Worm (Caenorhabditis elegans) whole organism, L4 larva: ENCODE results near the gene F09E10.5.

ENCODE experiments used
- daf-8 ChIP-seq: fragments of 200-800 bp; sonication (Bioruptor generic); IDR thresholded peaks from 2 replicates; pipeline ENCODE4 v1.3.6; 2022; ENCODE audit warnings: missing genetic modification characterization, missing compliant biosample characterization
- duxl-1 ChIP-seq: sonication (generic microtip); optimal IDR thresholded peaks from 2 replicates; lab custom pipeline; 2016; ENCODE audit warnings: mild to moderate bottlenecking, missing genetic modification characterization, moderate library complexity, missing compliant biosample characterization; ENCODE audit not compliant: poor library complexity
- dve-1 ChIP-seq: sonication (generic microtip); optimal IDR thresholded peaks from 2 replicates; lab custom pipeline; 2017; ENCODE audit warnings: antibody characterized with exemption, mild to moderate bottlenecking, missing genetic modification characterization, missing compliant biosample characterization; ENCODE audit not compliant: insufficient read depth
- php-3 ChIP-seq: fragments of 200-800 bp; sonication (Bioruptor generic); IDR thresholded peaks from 2 replicates; pipeline ENCODE4 v1.3.6; 2022; ENCODE audit warnings: missing genetic modification reagents, missing genetic modification characterization, missing compliant biosample characterization
- tra-1 ChIP-seq: fragments of 200-800 bp; sonication (Bioruptor generic); IDR thresholded peaks from 2 replicates; pipeline ENCODE4 v1.3.6; 2022; ENCODE audit warnings: missing genetic modification reagents, missing genetic modification characterization, missing compliant biosample characterization

- TF ChIP-seq php-3 (GFP tag; lab: Robert Waterston, UW), result no peak
- no peak for TF ChIP-seq duxl-1 (tag; lab: Kevin White, UChicago)
- TF ChIP-seq daf-8 (GFP tag; lab: Robert Waterston, UW), result no peak
- TF ChIP-seq tra-1 (GFP tag; lab: Robert Waterston, UW), result no peak
- no peak for TF ChIP-seq dve-1 (tag; lab: Kevin White, UChicago)
Measured at ce11 chrX:1472880-1473279, 21.3 kb downstream of the F09E10.5 start, which contains the start of gene D1005.5.
